Worm (Caenorhabditis elegans) whole organism, L3 larva: ENCODE measurements around the gene F44D12.6.

Source experiments
- aly-2 ChIP-seq: fragments of 150-350 bp; optimal IDR thresholded peaks from 2 replicates; lab custom pipeline; 2014; ENCODE audit warnings: missing biosample characterization, missing genetic modification characterization
- ceh-16 ChIP-seq: sonication (generic microtip); optimal IDR thresholded peaks from 2 replicates; lab custom pipeline; 2017; ENCODE audit warnings: missing biosample characterization, missing genetic modification characterization
- ceh-28 ChIP-seq: fragments of 150-350 bp; optimal IDR thresholded peaks from 2 replicates; lab custom pipeline; 2014; ENCODE audit warnings: missing biosample characterization, missing genetic modification reagents, missing genetic modification characterization
- ceh-82 ChIP-seq: fragments of 150-350 bp; optimal IDR thresholded peaks from 2 replicates; lab custom pipeline; 2014; ENCODE audit warnings: missing biosample characterization, missing genetic modification characterization
- ceh-9 ChIP-seq: sonication (generic microtip); optimal IDR thresholded peaks from 2 replicates; lab custom pipeline; 2018; ENCODE audit warnings: missing biosample characterization, missing genetic modification characterization
- egl-27 ChIP-seq: sonication (generic microtip); optimal IDR thresholded peaks from 4 replicates; lab custom pipeline; 2017; ENCODE audit warnings: missing biosample characterization, missing genetic modification reagents, missing genetic modification characterization
- egl-5 ChIP-seq: fragments of 150-350 bp; optimal IDR thresholded peaks from 2 replicates; lab custom pipeline; 2017; ENCODE audit warnings: missing biosample characterization, missing genetic modification reagents, missing genetic modification characterization, inconsistent platforms
- elt-1 ChIP-seq: fragments of 150-350 bp; optimal IDR thresholded peaks from 2 replicates; lab custom pipeline; 2014; ENCODE audit warnings: missing biosample characterization, missing genetic modification characterization
- elt-2 ChIP-seq: sonication (generic microtip); optimal IDR thresholded peaks from 2 replicates; lab custom pipeline; 2016; ENCODE audit warnings: missing genetic modification reagents, mild to moderate bottlenecking, missing genetic modification characterization, missing compliant biosample characterization
- eor-1 ChIP-seq, 2 experiments: fragments of 150-350 bp; optimal IDR thresholded peaks; 2 replicates each; lab custom pipeline; 2014 to 2018; ENCODE audit warnings: missing biosample characterization in 2 of 2, missing genetic modification characterization in 2 of 2
- fkh-10 ChIP-seq: sonication (generic microtip); optimal IDR thresholded peaks from 2 replicates; lab custom pipeline; 2017; ENCODE audit warnings: missing biosample characterization, missing genetic modification reagents, missing genetic modification characterization
- fkh-2 ChIP-seq: fragments of 150-350 bp; optimal IDR thresholded peaks from 2 replicates; lab custom pipeline; 2014; ENCODE audit warnings: missing biosample characterization, missing genetic modification reagents, missing genetic modification characterization
- fos-1 ChIP-seq: fragments of 150-350 bp; optimal IDR thresholded peaks from 2 replicates; lab custom pipeline; 2014; ENCODE audit warnings: missing biosample characterization, missing genetic modification characterization
- jun-1 ChIP-seq: fragments of 150-350 bp; optimal IDR thresholded peaks from 2 replicates; lab custom pipeline; 2014; ENCODE audit warnings: missing biosample characterization, missing genetic modification reagents, missing genetic modification characterization
- lin-15B ChIP-seq: fragments of 150-350 bp; optimal IDR thresholded peaks from 2 replicates; lab custom pipeline; 2014; ENCODE audit warnings: missing biosample characterization, missing genetic modification characterization
- nhr-11 ChIP-seq: fragments of 150-350 bp; optimal IDR thresholded peaks from 2 replicates; lab custom pipeline; 2014; ENCODE audit warnings: missing biosample characterization, missing genetic modification characterization
- nhr-23 ChIP-seq: fragments of 150-350 bp; optimal IDR thresholded peaks from 2 replicates; lab custom pipeline; 2014; ENCODE audit warnings: missing biosample characterization, missing genetic modification reagents, missing genetic modification characterization
- nhr-43 ChIP-seq: sonication (generic microtip); optimal IDR thresholded peaks from 2 replicates; lab custom pipeline; 2016; ENCODE audit warnings: mild to moderate bottlenecking, missing genetic modification characterization, missing compliant biosample characterization; ENCODE audit not compliant: poor library complexity, severe bottlenecking
- nhr-67 ChIP-seq: fragments of 150-350 bp; optimal IDR thresholded peaks from 2 replicates; lab custom pipeline; 2014; ENCODE audit warnings: missing biosample characterization, missing genetic modification characterization
- nhr-76 ChIP-seq: fragments of 150-350 bp; sonication (generic microtip); optimal IDR thresholded peaks from 5 replicates; lab custom pipeline; 2014; ENCODE audit warnings: missing biosample characterization, missing genetic modification characterization
- nhr-77 ChIP-seq: fragments of 150-350 bp; optimal IDR thresholded peaks from 2 replicates; lab custom pipeline; 2014; ENCODE audit warnings: missing biosample characterization, missing genetic modification characterization
- pha-4 ChIP-seq: fragments of 150-350 bp; optimal IDR thresholded peaks from 2 replicates; lab custom pipeline; 2014; ENCODE audit warnings: missing biosample characterization, missing genetic modification reagents, missing genetic modification characterization
- sea-2 ChIP-seq: fragments of 150-350 bp; sonication (generic microtip); optimal IDR thresholded peaks from 4 replicates; lab custom pipeline; 2014; ENCODE audit warnings: missing biosample characterization, missing genetic modification reagents, missing genetic modification characterization
- skn-1 ChIP-seq: fragments of 150-350 bp; optimal IDR thresholded peaks from 2 replicates; lab custom pipeline; 2014; ENCODE audit warnings: missing biosample characterization, missing genetic modification characterization
- snpc-4 ChIP-seq: fragments of 150-350 bp; optimal IDR thresholded peaks from 2 replicates; lab custom pipeline; 2014; ENCODE audit warnings: missing biosample characterization, missing genetic modification characterization
- tbx-2 ChIP-seq: sonication (generic microtip); optimal IDR thresholded peaks from 2 replicates; lab custom pipeline; 2016; ENCODE audit warnings: mild to moderate bottlenecking, missing genetic modification characterization, missing compliant biosample characterization
- unc-39 ChIP-seq: sonication (generic microtip); optimal IDR thresholded peaks from 4 replicates; lab custom pipeline; 2017; ENCODE audit warnings: missing biosample characterization, missing genetic modification characterization
- zag-1 ChIP-seq: fragments of 150-350 bp; optimal IDR thresholded peaks from 2 replicates; lab custom pipeline; 2014; ENCODE audit warnings: missing biosample characterization, missing genetic modification characterization
- ztf-4 ChIP-seq: fragments of 150-350 bp; optimal IDR thresholded peaks from 2 replicates; lab custom pipeline; 2014; ENCODE audit warnings: missing biosample characterization, missing genetic modification characterization

The F44D12.6 gene

ce11 chrIV:10068266-10068665 is 35.1 kb downstream of the F44D12.6 start:
- TF ChIP-seq unc-39 (tag; lab: Kevin White, UChicago) (no peak), nhr-77 (tag; lab: Kevin White, UChicago) (no peak), elt-1 (tag; lab: Kevin White, UChicago) (no peak), nhr-67 (no peak), snpc-4 (tag; lab: Kevin White, UChicago) (no peak), pha-4 (tag; lab: Kevin White, UChicago) (no peak), fkh-2 (no peak), tbx-2 (tag; lab: Kevin White, UChicago) (no peak), jun-1 (tag; lab: Kevin White, UChicago) (no peak), nhr-76 (tag; lab: Kevin White, UChicago) (no peak), ceh-28 (tag; lab: Kevin White, UChicago) (no peak)
- TF ChIP-seq, all 47 proteins: peak for 0

ce11 chrIV:10072527-10072926 is 39.4 kb downstream of the F44D12.6 start, which contains the start of gene W01B6.3:
Gene W01B6.3, minus strand, starts transcription at chrIV:10072627.
- TF ChIP-seq ztf-4 (tag; lab: Kevin White, UChicago) (no peak), eor-1 (tag; optimal IDR thresholded peaks at IDR 0.05; lab: Kevin White, UChicago) (no peak), nhr-11 (tag; lab: Kevin White, UChicago) (no peak), ceh-82 (tag; lab: Kevin White, UChicago) (no peak), nhr-23 (tag; lab: Kevin White, UChicago) (no peak), tbx-2 (tag; lab: Kevin White, UChicago) (no peak), unc-39 (tag; lab: Kevin White, UChicago) (no peak), aly-2 (tag; lab: Kevin White, UChicago) (no peak)

- no peak for TF ChIP-seq ztf-4 (tag; lab: Kevin White, UChicago)
- TF ChIP-seq egl-27 (tag; lab: Kevin White, UChicago), result no peak
- TF ChIP-seq elt-2, result no peak
- TF ChIP-seq zag-1 (tag; lab: Kevin White, UChicago), result no peak
Measured at ce11 chrIV:10075034-10075510, 41.9 kb downstream of the F44D12.6 start, which contains the start of the genes ttbk-4 and W01B6.4. Gene ttbk-4, minus strand, starts transcription at chrIV:10075134. Gene W01B6.4, plus strand, starts transcription at chrIV:10075460.

- TF ChIP-seq sea-2 (no peak), tbx-2 (tag; lab: Kevin White, UChicago) (no peak), egl-5 (no peak), fkh-10 (GFP tag; lab: Kevin White, UChicago) (no peak), nhr-43 (tag; lab: Kevin White, UChicago) (no peak), jun-1 (tag; lab: Kevin White, UChicago) (no peak), ceh-9 (no peak), lin-15B (no peak)
Measured at ce11 chrIV:10075899-10076298, 42.7 kb downstream of the F44D12.6 start, which contains the start of gene W01B6.5. Gene W01B6.5, plus strand, starts transcription at chrIV:10076199.

ce11 chrIV:10078003-10078402 is 44.9 kb downstream of the F44D12.6 start:
- TF ChIP-seq ceh-16 (tag; lab: Kevin White, UChicago) (no peak), ceh-82 (tag; lab: Kevin White, UChicago) (no peak), skn-1 (no peak), fkh-2 (no peak), zag-1 (tag; lab: Kevin White, UChicago) (no peak), ztf-4 (tag; lab: Kevin White, UChicago) (no peak)

ce11 chrIV:10080816-10081215 is 47.7 kb downstream of the F44D12.6 start, which contains the start of gene W01B6.6:
Gene W01B6.6, plus strand, starts transcription at chrIV:10081116.
- TF ChIP-seq nhr-11 (tag; lab: Kevin White, UChicago), result no peak
- TF ChIP-seq skn-1, result no peak
- no peak for TF ChIP-seq fos-1
- no peak for TF ChIP-seq pha-4 (tag; lab: Kevin White, UChicago)
- TF ChIP-seq ceh-82 (tag; lab: Kevin White, UChicago), result no peak
